Worm (Caenorhabditis elegans) whole organism, midembryonic: Measurements from ENCODE around the gene F55C9.6.
"Not testable (repeated sequence)": the region's sequence is repeated elsewhere in the genome, so short reads cannot be mapped to it uniquely, and the experiment has no call there.

Experiments used
- T22C8.4 ChIP-seq: fragments of 200-800 bp; sonication (Bioruptor generic); IDR thresholded peaks from 2 replicates; pipeline ENCODE4 v1.3.6; 2022; ENCODE audit warnings: missing genetic modification characterization, missing compliant biosample characterization
- cog-1 ChIP-seq: sonication (generic microtip); optimal IDR thresholded peaks from 2 replicates; lab custom pipeline; 2016; ENCODE audit warnings: missing genetic modification characterization, missing compliant biosample characterization
- flt-1 ChIP-seq: fragments of 200-800 bp; sonication (Bioruptor generic); IDR thresholded peaks from 2 replicates; pipeline ENCODE4 v1.3.6; 2022; ENCODE audit warnings: missing genetic modification characterization, missing compliant biosample characterization
- klf-2 ChIP-seq: fragments of 200-800 bp; sonication (Bioruptor generic); conservative IDR thresholded peaks from 2 replicates; pipeline ENCODE4 v1.3.6; 2022; ENCODE audit warnings: missing genetic modification reagents, missing genetic modification characterization, missing compliant biosample characterization
- med-1 ChIP-seq: sonication (generic microtip); optimal IDR thresholded peaks from 2 replicates; lab custom pipeline; 2017; ENCODE audit warnings: missing genetic modification characterization, mild to moderate bottlenecking, missing compliant biosample characterization, antibody characterized with exemption, missing genetic modification reagents; ENCODE audit not compliant: insufficient read depth
- ref-1 ChIP-seq: fragments of 200-800 bp; sonication (Bioruptor generic); conservative IDR thresholded peaks from 2 replicates; pipeline ENCODE4 v1.3.6; 2022; ENCODE audit warnings: missing genetic modification reagents, missing genetic modification characterization, missing compliant biosample characterization
- tab-1 ChIP-seq: fragments of 200-800 bp; sonication (Bioruptor generic); IDR thresholded peaks from 2 replicates; pipeline ENCODE4 v1.3.6; 2022; ENCODE audit warnings: missing genetic modification characterization, missing compliant biosample characterization
- ztf-23 ChIP-seq: fragments of 200-800 bp; sonication (Bioruptor generic); IDR thresholded peaks from 2 replicates; pipeline ENCODE4 v1.3.6; 2022; ENCODE audit warnings: missing genetic modification reagents, missing genetic modification characterization, missing compliant biosample characterization
- ztf-29 ChIP-seq: fragments of 200-800 bp; sonication (Bioruptor generic); IDR thresholded peaks from 2 replicates; pipeline ENCODE4 v1.3.6; 2022; ENCODE audit warnings: missing genetic modification reagents, missing genetic modification characterization, missing compliant biosample characterization

F55C9.6 gene

ce11 chrV:19296723-19297122 lies at the start of gene F55C9.6:
TSS of gene F55C9.6 (minus strand) at chrV:19296823.
- no peak for TF ChIP-seq ztf-29 (GFP tag; lab: Robert Waterston, UW)
- TF ChIP-seq ref-1 (GFP tag; lab: Robert Waterston, UW): no peak
- TF ChIP-seq flt-1: no peak
- TF ChIP-seq T22C8.4 (GFP tag; lab: Robert Waterston, UW): no peak
- TF ChIP-seq tab-1 (GFP tag; lab: Robert Waterston, UW): no peak
- no peak for TF ChIP-seq klf-2
- no peak for TF ChIP-seq cog-1 (tag; lab: Kevin White, UChicago)
- TF ChIP-seq ztf-23: no peak
- no peak for TF ChIP-seq med-1

ce11 chrV:19337333-19337732 lies 40.7 kb upstream of the F55C9.6 start:
- TF ChIP-seq cog-1 (tag; lab: Kevin White, UChicago) (no peak), med-1 (no peak), T22C8.4 (GFP tag; lab: Robert Waterston, UW) (peak; percentile 64), klf-2 (no peak), flt-1 (no peak)

- no peak for TF ChIP-seq tab-1 (GFP tag; lab: Robert Waterston, UW)
Measured at ce11 chrV:19329263-19329662, 32.6 kb upstream of the F55C9.6 start, which contains the start of gene fbxb-65. TSS of gene fbxb-65 (plus strand) at chrV:19329563.

ce11 chrV:19325436-19325835 lies 28.8 kb upstream of the F55C9.6 start:
- TF ChIP-seq med-1 (no peak), tab-1 (GFP tag; lab: Robert Waterston, UW) (no peak), ztf-23 (no peak)

ce11 chrV:19322387-19322786 lies 25.8 kb upstream of the F55C9.6 start, which contains the start of gene C43D7.4:
TSS of gene C43D7.4 (minus strand) at chrV:19322487.
- TF ChIP-seq cog-1 (tag; lab: Kevin White, UChicago): no peak
- TF ChIP-seq med-1: no peak
- TF ChIP-seq ztf-23: no peak
- no peak for TF ChIP-seq flt-1
- TF ChIP-seq T22C8.4 (GFP tag; lab: Robert Waterston, UW): no peak
- no peak for TF ChIP-seq tab-1 (GFP tag; lab: Robert Waterston, UW)
- no peak for TF ChIP-seq ztf-29 (GFP tag; lab: Robert Waterston, UW)
- TF ChIP-seq ref-1 (GFP tag; lab: Robert Waterston, UW): no peak
- TF ChIP-seq klf-2: no peak

ce11 chrV:19320385-19320784 lies 23.8 kb upstream of the F55C9.6 start, which contains the start of gene sdz-6:
TSS of gene sdz-6 (plus strand) at chrV:19320613.
- TF ChIP-seq T22C8.4 (GFP tag; lab: Robert Waterston, UW) (no peak), klf-2 (no peak), ztf-23 (no peak), flt-1 (no peak), ztf-29 (GFP tag; lab: Robert Waterston, UW) (no peak), cog-1 (tag; lab: Kevin White, UChicago) (no peak), med-1 (no peak), ref-1 (GFP tag; lab: Robert Waterston, UW) (no peak), tab-1 (GFP tag; lab: Robert Waterston, UW) (no peak)

- TF ChIP-seq ref-1 (GFP tag; lab: Robert Waterston, UW): no peak
- no peak for TF ChIP-seq cog-1 (tag; lab: Kevin White, UChicago)
- no peak for TF ChIP-seq T22C8.4 (GFP tag; lab: Robert Waterston, UW)
- no peak for TF ChIP-seq med-1
- TF ChIP-seq ztf-23: no peak
- TF ChIP-seq ztf-29 (GFP tag; lab: Robert Waterston, UW): no peak
Measured at ce11 chrV:19319460-19319995, 22.9 kb upstream of the F55C9.6 start, which contains the start of gene C43D7.7. TSS of gene C43D7.7 (minus strand) at chrV:19319510.

ce11 chrV:19317058-19317457 lies 20.4 kb upstream of the F55C9.6 start, which contains the start of gene srh-208:
TSS of gene srh-208 (plus strand) at chrV:19317358.
- not testable (repeated sequence) for TF ChIP-seq cog-1 (tag; lab: Kevin White, UChicago); T22C8.4 (GFP tag; lab: Robert Waterston, UW); tab-1 (GFP tag; lab: Robert Waterston, UW)

- no peak for TF ChIP-seq cog-1 (tag; lab: Kevin White, UChicago)
- no peak for TF ChIP-seq med-1
- 0 out of 2 replicates have a peak, but pooled peaks have one; percentile 33 for TF ChIP-seq T22C8.4 (GFP tag; lab: Robert Waterston, UW)
Measured at ce11 chrV:19312975-19313374, 16.4 kb upstream of the F55C9.6 start, which contains the start of gene fbxb-64. TSS of gene fbxb-64 (plus strand) at chrV:19313275.

- TF ChIP-seq ref-1 (GFP tag; lab: Robert Waterston, UW) (no peak), cog-1 (tag; lab: Kevin White, UChicago) (no peak), tab-1 (GFP tag; lab: Robert Waterston, UW) (no peak), T22C8.4 (GFP tag; lab: Robert Waterston, UW) (no peak), med-1 (no peak), flt-1 (no peak), ztf-23 (no peak)
Measured at ce11 chrV:19311391-19311790, 14.8 kb upstream of the F55C9.6 start, which contains the start of gene C43D7.8. TSS of gene C43D7.8 (minus strand) at chrV:19311491.

- TF ChIP-seq ztf-23 (no peak), T22C8.4 (GFP tag; lab: Robert Waterston, UW) (peak; percentile 30; the same call in 1 of the 2 replicates)
Measured at ce11 chrV:19309591-19309990, 13.0 kb upstream of the F55C9.6 start, which contains the start of gene F55C9.11. TSS of gene F55C9.11 (minus strand) at chrV:19309691.
